Worm (Caenorhabditis elegans) whole organism, L4/young adult: ENCODE results near the gene acc-2.

Experiments used
- dao-5 ChIP-seq: sonication (generic microtip); optimal IDR thresholded peaks from 2 replicates; lab custom pipeline; 2016; ENCODE audit warnings: missing genotype, missing genetic modification characterization, moderate library complexity, missing compliant biosample characterization
- him-1 ChIP-seq: sonication (generic microtip); optimal IDR thresholded peaks from 2 replicates; lab custom pipeline; 2016; ENCODE audit warnings: missing genotype, missing genetic modification reagents, missing genetic modification characterization, missing compliant biosample characterization

DNA sequence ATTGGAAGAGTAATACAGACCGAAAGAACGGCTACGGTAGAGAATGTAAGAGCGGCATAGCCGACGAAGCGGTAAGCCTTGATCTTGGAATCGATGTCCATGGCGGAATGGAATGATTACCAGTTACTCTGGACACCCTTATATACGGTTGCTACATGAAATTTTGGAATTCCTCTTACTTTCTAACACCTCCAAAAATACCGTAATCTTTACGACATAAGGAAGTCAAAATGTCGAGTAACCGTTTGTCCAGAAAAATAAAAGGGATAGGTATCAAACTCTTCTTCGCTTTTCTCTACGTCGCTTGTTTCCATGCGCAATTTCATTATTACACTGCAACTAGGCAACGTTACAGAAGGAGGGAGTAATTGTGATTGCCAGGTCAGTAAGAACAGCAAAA is 36.9 kb upstream of the acc-2 start, which contains the start of gene col-119:
- no peak for TF ChIP-seq him-1 (tag; lab: Kevin White, UChicago)
- no peak for TF ChIP-seq dao-5 (tag; lab: Kevin White, UChicago)
